Worm (Caenorhabditis elegans) whole organism, young adult: Measurements from ENCODE around the gene Y57G11B.8.

Experiments used
- athp-1 ChIP-seq: sonication (generic microtip); optimal IDR thresholded peaks from 2 replicates; lab custom pipeline; 2017; ENCODE audit warnings: mild to moderate bottlenecking, missing genetic modification characterization, missing compliant biosample characterization
- cebp-2 ChIP-seq: fragments of 200-800 bp; sonication (Bioruptor generic); IDR thresholded peaks from 2 replicates; pipeline ENCODE4 v1.3.6; 2022; ENCODE audit warnings: missing genetic modification characterization, missing compliant biosample characterization
- ceh-79 ChIP-seq: sonication (generic microtip); optimal IDR thresholded peaks from 2 replicates; lab custom pipeline; 2017; ENCODE audit warnings: mild to moderate bottlenecking, missing genetic modification characterization, missing compliant biosample characterization
- gei-17 ChIP-seq: fragments of 200-800 bp; sonication (Bioruptor generic); optimal IDR thresholded peaks from 2 replicates; lab custom pipeline; 2018; ENCODE audit warnings: mild to moderate bottlenecking, missing genetic modification characterization, missing compliant biosample characterization
- him-1 ChIP-seq: sonication (generic microtip); optimal IDR thresholded peaks from 2 replicates; lab custom pipeline; 2016; ENCODE audit warnings: missing genotype, missing genetic modification reagents, missing genetic modification characterization, missing compliant biosample characterization
- hsf-1 ChIP-seq: fragments of 200-800 bp; sonication (Bioruptor generic); IDR thresholded peaks from 2 replicates; pipeline ENCODE4 v1.3.6; 2022; ENCODE audit warnings: missing genetic modification reagents, missing genetic modification characterization, missing compliant biosample characterization
- madf-3 ChIP-seq: fragments of 200-800 bp; sonication (Bioruptor generic); IDR thresholded peaks from 2 replicates; pipeline ENCODE4 v1.3.6; 2022; ENCODE audit warnings: missing genetic modification reagents, missing genetic modification characterization, missing compliant biosample characterization
- mes-4 ChIP-seq: sonication (generic microtip); optimal IDR thresholded peaks from 2 replicates; lab custom pipeline; 2016; ENCODE audit warnings: missing genotype, missing genetic modification characterization, missing compliant biosample characterization
- pha-4 ChIP-seq: fragments of 150-350 bp; sonication (generic microtip); optimal IDR thresholded peaks from 2 replicates; lab custom pipeline; 2014; ENCODE audit warnings: missing biosample characterization, missing genetic modification reagents, missing genetic modification characterization
- sea-2 ChIP-seq: fragments of 200-800 bp; sonication (Bioruptor generic); IDR thresholded peaks from 2 replicates; pipeline ENCODE4 v1.3.6; 2022; ENCODE audit warnings: missing genetic modification characterization, missing compliant biosample characterization
- snpc-3.4 ChIP-seq: sonication (generic microtip); optimal IDR thresholded peaks from 2 replicates; lab custom pipeline; 2017; ENCODE audit warnings: missing genetic modification characterization, mild to moderate bottlenecking, missing compliant biosample characterization, antibody characterized with exemption, moderate library complexity, missing genotype, missing genetic modification reagents
- tlf-1 ChIP-seq: fragments of 200-800 bp; sonication (Bioruptor generic); optimal IDR thresholded peaks from 2 replicates; lab custom pipeline; 2018; ENCODE audit warnings: mild to moderate bottlenecking, missing genetic modification characterization, missing compliant biosample characterization
- xnd-1 ChIP-seq: sonication (generic microtip); optimal IDR thresholded peaks from 2 replicates; lab custom pipeline; 2016; ENCODE audit warnings: missing genotype, missing genetic modification reagents, missing genetic modification characterization, missing compliant biosample characterization

- TF ChIP-seq snpc-3.4 (tag; lab: Kevin White, UChicago) (no peak), madf-3 (GFP tag; lab: Robert Waterston, UW) (no peak), gei-17 (no peak), sea-2 (GFP tag; lab: Robert Waterston, UW) (no peak), him-1 (tag; lab: Kevin White, UChicago) (no peak), athp-1 (no peak), pha-4 (no peak), cebp-2 (GFP tag; lab: Robert Waterston, UW) (no peak), xnd-1 (tag; lab: Kevin White, UChicago) (no peak), tlf-1 (GFP tag; lab: Kevin White, UChicago) (no peak), ceh-79 (tag; lab: Kevin White, UChicago) (no peak), hsf-1 (GFP tag; lab: Robert Waterston, UW) (no peak), mes-4 (tag; lab: Kevin White, UChicago) (no peak)
These were observed 41.6 kb downstream of the Y57G11B.8 start, which contains the start of gene T27E7.5 for ce11 chrIV:14536911-14537310.
